Fruit fly (Drosophila melanogaster) whole organism, embryonic: ENCODE data around the gene Pat1.

ENCODE experiments used
- Asciz ChIP-seq: fragments of 200-800 bp; sonication (Bioruptor generic); optimal IDR thresholded peaks from 2 replicates; lab custom pipeline; 2017; ENCODE audit warnings: missing biosample characterization, mild to moderate bottlenecking, missing genetic modification characterization, missing genetic modification reagents
- Atf6 ChIP-seq: fragments of 200-800 bp; sonication (Bioruptor generic); IDR thresholded peaks from 2 replicates; pipeline ENCODE4 v1.3.6; 2022; ENCODE audit warnings: missing biosample characterization, missing genetic modification characterization
- Blimp-1 ChIP-seq: fragments of 200-800 bp; sonication (Bioruptor generic); optimal IDR thresholded peaks from 3 replicates; lab custom pipeline; 2018; ENCODE audit warnings: missing biosample characterization, missing genetic modification characterization, mild to moderate bottlenecking, moderate library complexity, missing genetic modification reagents
- CG10565 ChIP-seq: fragments of 200-800 bp; sonication (Bioruptor generic); optimal IDR thresholded peaks from 3 replicates; lab custom pipeline; 2016; ENCODE audit warnings: missing biosample characterization, mild to moderate bottlenecking, missing genetic modification characterization
- CG11723 ChIP-seq: fragments of 200-800 bp; sonication (Bioruptor generic); optimal IDR thresholded peaks from 2 replicates; lab custom pipeline; 2017; ENCODE audit warnings: missing biosample characterization, mild to moderate bottlenecking, missing genetic modification characterization
- CG12659 ChIP-seq: fragments of 200-800 bp; sonication (Bioruptor generic); optimal IDR thresholded peaks from 3 replicates; lab custom pipeline; 2017; ENCODE audit warnings: mild to moderate bottlenecking, missing biosample characterization, missing genetic modification reagents, missing genetic modification characterization
- CG14860 ChIP-seq: fragments of 200-800 bp; sonication (Bioruptor generic); IDR thresholded peaks from 3 replicates; pipeline ENCODE4 v1.3.6; 2022; ENCODE audit warnings: missing biosample characterization, missing genetic modification characterization; ENCODE audit not compliant: partially characterized antibody
- CG15696 ChIP-seq: fragments of 200-800 bp; sonication (Bioruptor generic); optimal IDR thresholded peaks from 2 replicates; lab custom pipeline; 2019; ENCODE audit warnings: missing biosample characterization, mild to moderate bottlenecking, missing genetic modification characterization, moderate library complexity
- CG17186 ChIP-seq: fragments of 200-800 bp; sonication (Bioruptor generic); optimal IDR thresholded peaks from 3 replicates; lab custom pipeline; 2017; ENCODE audit warnings: missing biosample characterization, missing genetic modification reagents, missing genetic modification characterization
- CG17361 ChIP-seq: fragments of 200-800 bp; sonication (Bioruptor generic); IDR thresholded peaks from 3 replicates; pipeline ENCODE4 v1.3.6; 2022; ENCODE audit warnings: missing biosample characterization, missing genetic modification characterization
- CG17802 ChIP-seq: fragments of 200-800 bp; sonication (Bioruptor generic); optimal IDR thresholded peaks from 2 replicates; lab custom pipeline; 2018; ENCODE audit warnings: missing biosample characterization, mild to moderate bottlenecking, missing genetic modification characterization, moderate library complexity
- CG18764 ChIP-seq: fragments of 200-800 bp; sonication (Bioruptor generic); optimal IDR thresholded peaks from 3 replicates; lab custom pipeline; 2016; ENCODE audit warnings: missing biosample characterization, missing genetic modification characterization
- CG2129 ChIP-seq: fragments of 200-800 bp; sonication (Bioruptor generic); IDR thresholded peaks from 2 replicates; pipeline ENCODE4 v1.3.6; 2022; ENCODE audit warnings: missing biosample characterization, missing genetic modification characterization; ENCODE audit not compliant: partially characterized antibody
- CG30020 ChIP-seq: fragments of 200-800 bp; optimal IDR thresholded peaks from 2 replicates; lab custom pipeline; 2019; ENCODE audit warnings: missing biosample characterization, mild to moderate bottlenecking, missing genetic modification characterization, moderate library complexity
- CG3065 ChIP-seq: fragments of 200-800 bp; sonication (Bioruptor generic); optimal IDR thresholded peaks from 2 replicates; lab custom pipeline; 2016; ENCODE audit warnings: missing biosample characterization, missing genetic modification characterization
- CG3726 ChIP-seq: fragments of 200-800 bp; sonication (Bioruptor generic); IDR thresholded peaks from 3 replicates; pipeline ENCODE4, ENCODE4 v1.3.6; 2022; ENCODE audit warnings: missing biosample characterization, missing genetic modification characterization
- CG3847 ChIP-seq: fragments of 200-800 bp; sonication (Bioruptor generic); IDR thresholded peaks from 2 replicates; pipeline ENCODE4 v1.3.6; 2022; ENCODE audit warnings: missing biosample characterization, missing genetic modification characterization
- CG4360 ChIP-seq: fragments of 200-800 bp; sonication (Bioruptor generic); IDR thresholded peaks from 2 replicates; pipeline ENCODE4 v1.3.6; 2022; ENCODE audit warnings: missing biosample characterization, missing genetic modification characterization
- CG4707 ChIP-seq: fragments of 200-800 bp; sonication (Bioruptor generic); optimal IDR thresholded peaks from 2 replicates; lab custom pipeline; 2018; ENCODE audit warnings: missing biosample characterization, mild to moderate bottlenecking, missing genetic modification characterization, moderate library complexity
- CG4730 ChIP-seq: fragments of 200-800 bp; sonication (Bioruptor generic); IDR thresholded peaks from 2 replicates; pipeline ENCODE4 v1.3.6; 2022; ENCODE audit warnings: missing biosample characterization, missing genetic modification characterization
- CG4820 ChIP-seq: fragments of 200-800 bp; sonication (Bioruptor generic); optimal IDR thresholded peaks from 3 replicates; lab custom pipeline; 2016; ENCODE audit warnings: missing biosample characterization, missing genetic modification characterization
- CG6175 ChIP-seq: fragments of 200-800 bp; sonication (Bioruptor generic); IDR thresholded peaks from 3 replicates; pipeline ENCODE4 v1.3.6; 2022; ENCODE audit warnings: missing biosample characterization, missing genetic modification characterization
- CG7963 ChIP-seq: fragments of 200-800 bp; sonication (Bioruptor generic); IDR thresholded peaks from 3 replicates; pipeline ENCODE4 v1.3.6; 2022; ENCODE audit warnings: missing biosample characterization, missing genetic modification characterization; ENCODE audit not compliant: partially characterized antibody
- CG8944 ChIP-seq: fragments of 200-800 bp; sonication (Bioruptor generic); optimal IDR thresholded peaks from 3 replicates; lab custom pipeline; 2016; ENCODE audit warnings: missing biosample characterization, missing genetic modification characterization
- CTCF ChIP-seq: fragments of 200-800 bp; sonication (Bioruptor generic); optimal IDR thresholded peaks from 2 replicates; lab custom pipeline; 2017; ENCODE audit warnings: missing biosample characterization, mild to moderate bottlenecking, missing genetic modification characterization, moderate library complexity
- Chrac-16 ChIP-seq: fragments of 200-800 bp; sonication (Bioruptor generic); optimal IDR thresholded peaks from 3 replicates; lab custom pipeline; 2016; ENCODE audit warnings: missing biosample characterization, missing genetic modification characterization
- D19A ChIP-seq: fragments of 200-800 bp; optimal IDR thresholded peaks from 3 replicates; lab custom pipeline; 2019; ENCODE audit warnings: missing biosample characterization, mild to moderate bottlenecking, missing genetic modification characterization, moderate library complexity
- E2f2 ChIP-seq: fragments of 200-800 bp; sonication (Bioruptor generic); IDR thresholded peaks from 2 replicates; pipeline ENCODE4 v1.3.6; 2022; ENCODE audit warnings: missing biosample characterization, missing genetic modification characterization
- Hmr ChIP-seq: fragments of 200-800 bp; sonication (Bioruptor generic); optimal IDR thresholded peaks from 3 replicates; lab custom pipeline; 2017; ENCODE audit warnings: mild to moderate bottlenecking, missing biosample characterization, missing genetic modification reagents, missing genetic modification characterization
- Hr3 ChIP-seq: fragments of 200-800 bp; sonication (Bioruptor generic); optimal IDR thresholded peaks from 3 replicates; lab custom pipeline; 2016; ENCODE audit warnings: missing biosample characterization, missing genetic modification characterization
- MBD-R2 ChIP-seq: fragments of 200-800 bp; sonication (Bioruptor generic); IDR thresholded peaks from 2 replicates; pipeline ENCODE4 v1.3.6; 2022; ENCODE audit warnings: missing biosample characterization, missing genetic modification characterization
- Nf-YA ChIP-seq: fragments of 200-800 bp; sonication (Bioruptor generic); IDR thresholded peaks from 2 replicates; pipeline ENCODE4 v1.3.6; 2022; ENCODE audit warnings: missing biosample characterization, missing genetic modification characterization
- Nf-YB ChIP-seq: fragments of 200-800 bp; sonication (Bioruptor generic); optimal IDR thresholded peaks from 3 replicates; lab custom pipeline; 2019; ENCODE audit warnings: missing biosample characterization, mild to moderate bottlenecking, missing genetic modification characterization, moderate library complexity
- Oaz ChIP-seq: fragments of 200-800 bp; sonication (Bioruptor generic); IDR thresholded peaks from 2 replicates; pipeline ENCODE4 v1.3.6; 2022; ENCODE audit warnings: missing biosample characterization, missing genetic modification characterization
- Opbp ChIP-seq: fragments of 200-800 bp; sonication (Bioruptor generic); IDR thresholded peaks from 3 replicates; pipeline ENCODE4 v1.3.6; 2022; ENCODE audit warnings: missing biosample characterization, missing genetic modification characterization; ENCODE audit not compliant: partially characterized antibody
- PHDP ChIP-seq: fragments of 200-800 bp; sonication (Bioruptor generic); optimal IDR thresholded peaks from 3 replicates; lab custom pipeline; 2018; ENCODE audit warnings: missing biosample characterization, mild to moderate bottlenecking, missing genetic modification characterization, moderate library complexity
- Xbp1 ChIP-seq: fragments of 200-800 bp; sonication (Bioruptor generic); optimal IDR thresholded peaks from 3 replicates; lab custom pipeline; 2016; ENCODE audit warnings: missing biosample characterization, mild to moderate bottlenecking, missing genetic modification characterization
- al ChIP-seq: fragments of 200-800 bp; sonication (Bioruptor generic); IDR thresholded peaks from 2 replicates; pipeline ENCODE4 v1.3.6; 2022; ENCODE audit warnings: missing biosample characterization, missing genetic modification characterization
- cad ChIP-seq: fragments of >200 bp; optimal IDR thresholded peaks from 2 replicates; lab custom pipeline; 2017; ENCODE audit warnings: missing biosample characterization, missing genetic modification characterization
- da ChIP-seq: fragments of 200-800 bp; sonication (Bioruptor generic); optimal IDR thresholded peaks from 2 replicates; lab custom pipeline; 2016; ENCODE audit warnings: missing biosample characterization, missing genetic modification characterization
- dmrt11E ChIP-seq: fragments of 200-800 bp; sonication (Bioruptor generic); optimal IDR thresholded peaks from 3 replicates; lab custom pipeline; 2018; ENCODE audit warnings: missing biosample characterization, mild to moderate bottlenecking, missing genetic modification characterization, moderate library complexity
- fd64A ChIP-seq: fragments of 200-800 bp; sonication (Bioruptor generic); optimal IDR thresholded peaks from 3 replicates; lab custom pipeline; 2018; ENCODE audit warnings: missing biosample characterization, mild to moderate bottlenecking, missing genetic modification characterization
- grn ChIP-seq: fragments of 200-800 bp; sonication (Bioruptor generic); optimal IDR thresholded peaks from 3 replicates; lab custom pipeline; 2017; ENCODE audit warnings: missing biosample characterization, missing genetic modification characterization
- jumu ChIP-seq: fragments of 200-800 bp; sonication (Bioruptor generic); optimal IDR thresholded peaks from 3 replicates; lab custom pipeline; 2016; ENCODE audit warnings: missing biosample characterization, missing genetic modification characterization
- ken ChIP-seq: fragments of 200-800 bp; sonication (Bioruptor generic); IDR thresholded peaks from 3 replicates; pipeline ENCODE4 v1.3.6; 2022; ENCODE audit warnings: missing biosample characterization, missing genetic modification characterization
- luna ChIP-seq: fragments of 200-800 bp; sonication (Bioruptor generic); optimal IDR thresholded peaks from 2 replicates; lab custom pipeline; 2016; ENCODE audit warnings: missing biosample characterization, missing genetic modification characterization
- pnt ChIP-seq: fragments of 200-800 bp; sonication (Bioruptor generic); optimal IDR thresholded peaks from 3 replicates; lab custom pipeline; 2016; ENCODE audit warnings: missing biosample characterization, missing genetic modification characterization
- pum ChIP-seq: fragments of 200-800 bp; sonication (Bioruptor generic); optimal IDR thresholded peaks from 2 replicates; lab custom pipeline; 2016; ENCODE audit warnings: missing biosample characterization, missing genetic modification characterization
- run ChIP-seq: fragments of 200-800 bp; sonication (Bioruptor generic); optimal IDR thresholded peaks from 3 replicates; lab custom pipeline; 2018; ENCODE audit warnings: missing biosample characterization, mild to moderate bottlenecking, missing genetic modification characterization
- sens ChIP-seq: fragments of 200-800 bp; sonication (Bioruptor generic); peaks from one replicate; lab custom pipeline; 2016; ENCODE audit warnings: missing biosample characterization, missing genetic modification characterization
- tap ChIP-seq: fragments of 200-800 bp; optimal IDR thresholded peaks from 3 replicates; lab custom pipeline; 2019; ENCODE audit warnings: missing biosample characterization, mild to moderate bottlenecking, missing genetic modification characterization, moderate library complexity
- wdn ChIP-seq: fragments of 200-800 bp; sonication (Bioruptor generic); IDR thresholded peaks from 2 replicates; pipeline ENCODE4 v1.3.6; 2022; ENCODE audit warnings: missing biosample characterization, missing genetic modification characterization
- yki ChIP-seq: fragments of >200 bp; optimal IDR thresholded peaks from 3 replicates; lab custom pipeline; 2018

Gene Pat1

dm6 chrX:6592093-6592492 lies 1.5 kb downstream of the Pat1 start (continued):
- no peak for TF ChIP-seq CG4730 (GFP tag; lab: Robert Waterston, UW)
- TF ChIP-seq CG18764 (GFP tag; lab: Kevin White, UChicago), result no peak
- no peak for TF ChIP-seq luna (GFP tag; lab: Kevin White, UChicago)
- TF ChIP-seq PHDP (tag; lab: Kevin White, UChicago), result peak; percentile 31
- no peak for TF ChIP-seq jumu (GFP tag; lab: Kevin White, UChicago)
- no peak for TF ChIP-seq CG2129 (GFP tag; lab: Robert Waterston, UW)
- no peak for TF ChIP-seq da (GFP tag; lab: Kevin White, UChicago)
- peak; percentile 59 for TF ChIP-seq sens (GFP tag; lab: Kevin White, UChicago)
- TF ChIP-seq al (GFP tag; lab: Robert Waterston, UW), result no peak
- no peak for TF ChIP-seq E2f2
- no peak for TF ChIP-seq Chrac-16 (GFP tag; lab: Kevin White, UChicago)
- TF ChIP-seq CG17186 (GFP tag; lab: Kevin White, UChicago), result no peak
- no peak for TF ChIP-seq Hr3
- TF ChIP-seq cad (GFP tag; lab: Kevin White, UChicago), result no peak
- no peak for TF ChIP-seq run (tag; lab: Kevin White, UChicago)
- peak; percentile 77 for TF ChIP-seq Hmr (GFP tag; lab: Kevin White, UChicago)
- no peak for TF ChIP-seq CG3726 (GFP tag; lab: Robert Waterston, UW)
- no peak for TF ChIP-seq Oaz (GFP tag; lab: Robert Waterston, UW)
- TF ChIP-seq tap (tag; lab: Kevin White, UChicago), result no peak
- no peak for TF ChIP-seq CG17802 (tag; lab: Kevin White, UChicago)
- no peak for TF ChIP-seq CG17361 (GFP tag; lab: Robert Waterston, UW)
- peak; percentile 56; the same call in 1 of the 2 replicates for TF ChIP-seq Atf6 (GFP tag; lab: Robert Waterston, UW)
- no peak for TF ChIP-seq CG7963 (GFP tag; lab: Robert Waterston, UW)
- 0 out of 2 replicates have a peak, but pooled peaks have one; percentile 12 for TF ChIP-seq Nf-YA (GFP tag; lab: Robert Waterston, UW)
- no peak for TF ChIP-seq CG12659 (GFP tag; lab: Kevin White, UChicago)
- no peak for TF ChIP-seq CG30020 (tag; lab: Kevin White, UChicago)
- TF ChIP-seq Blimp-1 (GFP tag; lab: Kevin White, UChicago), result no peak
- TF ChIP-seq CG8944 (GFP tag; lab: Kevin White, UChicago), result no peak
- TF ChIP-seq CG4820 (GFP tag; lab: Kevin White, UChicago), result no peak
- no peak for TF ChIP-seq pum
- TF ChIP-seq Nf-YB (GFP tag; lab: Kevin White, UChicago), result no peak
- no peak for TF ChIP-seq Opbp
- no peak for TF ChIP-seq CG3847 (GFP tag; lab: Robert Waterston, UW)
- TF ChIP-seq Xbp1 (GFP tag; lab: Kevin White, UChicago), result no peak
- no peak for TF ChIP-seq yki (lab: Kevin White, UChicago)
- 0 out of 3 replicates have a peak, but pooled peaks have one; percentile 25 for TF ChIP-seq ken
- no peak; the same call in 1 of the 2 replicates for TF ChIP-seq MBD-R2 (GFP tag; lab: Robert Waterston, UW)
- TF ChIP-seq CG14860 (GFP tag; lab: Robert Waterston, UW), result no peak
- TF ChIP-seq CG10565, result no peak
- no peak for TF ChIP-seq CG11723 (GFP tag; lab: Kevin White, UChicago)
- no peak for TF ChIP-seq CTCF (GFP tag; lab: Kevin White, UChicago)
- TF ChIP-seq Asciz (GFP tag; lab: Kevin White, UChicago), result peak; percentile 5
- no peak for TF ChIP-seq dmrt11E
- no peak for TF ChIP-seq CG6175 (GFP tag; lab: Robert Waterston, UW)
- no peak for TF ChIP-seq CG4360
- peak; percentile 0 for TF ChIP-seq grn (GFP tag; lab: Kevin White, UChicago)
- TF ChIP-seq pnt (GFP tag; lab: Kevin White, UChicago), result no peak
- TF ChIP-seq CG3065 (GFP tag; lab: Kevin White, UChicago), result no peak
- no peak for TF ChIP-seq D19A (tag; lab: Kevin White, UChicago)
- no peak for TF ChIP-seq fd64A (GFP tag; lab: Kevin White, UChicago)
- TF ChIP-seq CG4707, result no peak
- TF ChIP-seq wdn (GFP tag; lab: Robert Waterston, UW), result no peak
- peak; percentile 25 for TF ChIP-seq CG15696
